Worm (Caenorhabditis elegans): ENCODE results near the gene lipl-3.

ce11 chrV:502803-503273 is 21.2 kb downstream of the lipl-3 start, which contains the start of gene T01G6.10:
- TF ChIP-seq nhr-237 (tag; optimal IDR thresholded peaks at IDR 0.05) (no peak), elt-1 (tag; optimal IDR thresholded peaks at IDR 0.05; ENCODE audit: borderline replicate concordance, insufficient read depth) (no peak), lin-13 (tag; optimal IDR thresholded peaks at IDR 0.05) (no peak), snpc-4 (tag; optimal IDR thresholded peaks at IDR 0.05) (no peak), unc-62 (GFP tag; optimal IDR thresholded peaks at IDR 0.05) (no peak), drap-1 (GFP tag; optimal IDR thresholded peaks at IDR 0.05) (no peak), blmp-1 (tag; optimal IDR thresholded peaks at IDR 0.05) (no peak), nhr-76 (tag; optimal IDR thresholded peaks at IDR 0.05) (no peak), mep-1 (tag; optimal IDR thresholded peaks at IDR 0.05) (no peak), ztf-11 (tag; optimal IDR thresholded peaks at IDR 0.05) (no peak), nhr-28 (tag; optimal IDR thresholded peaks at IDR 0.05) (no peak), pha-4 (tag; optimal IDR thresholded peaks at IDR 0.05) (no peak), zip-8 (tag; optimal IDR thresholded peaks at IDR 0.05) (no peak), elt-3 (tag; optimal IDR thresholded peaks at IDR 0.05) (no peak)

Measured in whole organism, mixed stage, embryonic.